Worm (Caenorhabditis elegans) whole organism, late embryonic: ENCODE data around the gene ceh-49.

Experiments
- ceh-22 ChIP-seq: sonication (generic microtip); optimal IDR thresholded peaks from 2 replicates; lab custom pipeline; 2017; ENCODE audit warnings: missing biosample characterization, missing genetic modification characterization
- pat-9 ChIP-seq: fragments of 200-800 bp; sonication (Bioruptor generic); optimal IDR thresholded peaks from 2 replicates; lab custom pipeline; 2018; ENCODE audit warnings: mild to moderate bottlenecking, missing genetic modification characterization, moderate library complexity, missing compliant biosample characterization
- tbx-2 ChIP-seq: sonication (generic microtip); optimal IDR thresholded peaks from 2 replicates; lab custom pipeline; 2016; ENCODE audit warnings: missing genetic modification characterization, missing compliant biosample characterization

DNA sequence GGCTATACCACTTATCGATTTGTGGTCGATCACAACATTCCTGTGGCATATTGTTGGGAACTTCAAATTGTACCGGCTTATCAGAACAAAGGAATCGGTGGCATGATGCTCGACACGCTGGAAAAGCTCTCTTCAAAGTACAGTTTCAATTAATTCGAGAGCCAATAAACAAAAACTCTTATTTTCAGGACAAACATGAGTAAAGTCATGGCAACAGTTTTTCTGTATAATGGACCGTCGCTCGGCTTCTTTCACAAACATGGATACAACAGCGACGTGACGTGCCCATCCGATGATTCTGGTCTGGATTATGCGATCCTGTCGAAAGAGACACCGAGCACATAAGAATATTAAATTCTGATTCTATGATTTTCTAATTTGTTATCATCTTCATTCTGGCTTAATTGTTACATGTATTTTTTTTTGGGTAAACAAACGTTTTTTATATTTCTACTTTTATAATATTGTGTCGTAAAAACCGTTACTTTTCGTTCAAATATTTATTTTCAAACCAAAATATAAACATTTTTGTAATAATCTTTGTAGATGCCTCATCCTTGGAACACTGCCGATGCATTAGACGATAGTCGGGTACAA, 23.3 kb downstream of the ceh-49 start, which contains the start of gene smut-1:
- TF ChIP-seq tbx-2 (tag; lab: Kevin White, UChicago) (no peak), ceh-22 (no peak), pat-9 (no peak)
